Worm (Caenorhabditis elegans): ENCODE data around the gene act-2.

The act-2 gene

DNA sequence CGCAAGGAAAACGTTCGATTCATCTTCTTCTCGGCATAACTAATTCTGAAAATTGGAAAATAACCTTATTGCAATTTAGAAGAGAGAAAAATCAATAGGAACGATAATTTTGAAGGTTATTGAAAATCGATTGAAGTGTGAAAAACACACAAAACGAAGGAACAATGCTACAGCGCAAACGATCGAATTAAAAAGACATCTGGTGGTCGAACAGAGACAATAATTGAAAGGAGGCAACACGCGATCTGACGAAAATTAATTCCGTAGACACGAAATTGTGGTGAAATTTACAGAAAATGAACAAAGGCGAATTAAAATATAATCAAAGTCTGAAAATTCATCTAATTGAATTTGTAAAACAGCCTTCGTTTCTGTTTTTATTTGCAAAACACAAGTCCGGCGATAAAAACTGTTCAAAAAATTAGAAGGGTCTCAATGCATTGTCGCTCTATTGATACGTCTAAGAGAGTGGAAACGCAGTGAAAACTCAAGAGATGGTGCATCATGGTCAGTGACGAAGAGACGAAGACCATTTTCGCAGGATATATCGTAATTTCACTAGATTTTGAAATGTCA is 38.5 kb downstream of the act-2 start, which contains the start of gene pak-2:
Gene pak-2 (minus strand): TSS at position 51 of the 576 bp plus-strand sequence.
- TF ChIP-seq unc-62 (GFP tag; optimal IDR thresholded peaks at IDR 0.05): no peak

DNA sequence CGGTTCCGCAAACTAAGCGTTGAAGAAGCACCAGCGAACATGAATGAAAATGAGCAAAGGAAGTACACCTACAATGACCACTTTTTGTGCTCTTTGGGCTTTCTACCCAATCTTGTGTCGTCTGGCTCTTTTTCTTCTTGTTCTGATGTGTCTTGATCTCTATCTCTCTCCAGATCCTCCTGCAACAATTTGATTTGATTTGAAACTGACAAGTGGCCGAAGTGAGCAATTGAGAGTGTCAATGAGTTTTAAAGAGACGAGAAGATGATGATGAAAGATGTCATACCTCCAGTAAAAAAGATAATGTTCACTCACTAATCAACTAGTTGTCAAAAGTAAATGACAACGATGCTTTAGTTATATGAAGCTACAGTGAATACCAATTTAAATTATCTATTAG is 43.2 kb downstream of the act-2 start, which contains the start of gene pptr-2:
Gene pptr-2 (minus strand): TSS at position 184 of the 400 bp plus-strand sequence.
- TF ChIP-seq unc-62 (GFP tag; optimal IDR thresholded peaks at IDR 0.05): no peak

DNA sequence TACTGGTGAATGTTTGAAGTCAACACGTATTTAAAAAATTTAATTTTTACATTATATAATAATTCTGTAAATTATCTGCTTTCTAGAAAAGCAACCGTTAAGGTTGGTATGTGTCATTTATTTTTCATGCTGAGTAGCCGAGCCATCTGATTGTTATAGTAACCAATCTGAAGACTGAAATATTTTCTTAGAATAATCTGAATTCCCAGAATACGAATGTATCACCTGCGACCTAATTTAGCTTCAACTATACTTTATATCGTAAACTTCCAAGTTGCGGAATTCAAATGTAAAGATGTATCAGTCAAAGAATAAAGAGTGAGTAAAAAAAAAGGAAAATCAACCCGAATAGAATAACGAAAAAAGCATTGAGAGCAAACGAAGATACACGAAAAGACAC is 44.7 kb downstream of the act-2 start:
- TF ChIP-seq unc-62 (GFP tag; optimal IDR thresholded peaks at IDR 0.05): no peak

DNA sequence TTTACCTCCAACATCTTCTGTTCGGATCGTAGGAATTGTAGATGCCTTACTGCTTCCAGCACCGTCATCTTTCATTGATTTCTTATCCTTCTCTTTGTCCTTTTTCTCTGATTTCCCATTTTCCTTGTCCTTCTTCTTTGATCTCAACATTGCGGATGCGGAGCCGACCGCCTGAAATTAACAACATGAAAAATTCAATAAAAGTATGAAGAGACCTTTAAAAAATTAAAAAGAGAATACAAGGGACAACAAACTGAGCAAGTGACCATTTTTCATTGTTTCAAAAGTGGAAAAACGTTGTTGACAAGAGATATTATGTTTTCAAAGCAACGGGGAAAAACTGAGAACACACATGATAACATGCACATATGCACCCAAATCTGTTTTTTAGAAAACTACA is 47.3 kb downstream of the act-2 start:
- TF ChIP-seq unc-62 (GFP tag; optimal IDR thresholded peaks at IDR 0.05): no peak

DNA sequence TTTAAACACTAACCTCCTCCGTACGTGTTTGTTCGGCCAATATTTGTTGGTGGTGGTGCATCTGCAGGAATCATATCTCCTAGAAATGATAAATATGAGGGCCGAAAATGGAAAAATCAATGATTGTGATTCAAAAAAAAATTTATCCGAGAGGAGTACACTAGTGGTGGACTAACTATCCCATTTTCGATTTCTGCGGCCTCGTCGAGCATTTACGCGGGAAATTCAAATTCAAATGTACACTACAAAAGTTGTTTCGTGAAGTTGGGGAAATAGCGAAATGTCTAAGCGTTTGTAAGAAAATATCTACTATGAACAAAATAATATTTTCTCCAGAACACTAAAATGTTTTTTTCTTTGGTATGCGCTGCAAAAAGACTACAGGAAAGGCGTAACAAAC is 48.6 kb downstream of the act-2 start:
- no peak for TF ChIP-seq unc-62 (GFP tag; optimal IDR thresholded peaks at IDR 0.05)

DNA sequence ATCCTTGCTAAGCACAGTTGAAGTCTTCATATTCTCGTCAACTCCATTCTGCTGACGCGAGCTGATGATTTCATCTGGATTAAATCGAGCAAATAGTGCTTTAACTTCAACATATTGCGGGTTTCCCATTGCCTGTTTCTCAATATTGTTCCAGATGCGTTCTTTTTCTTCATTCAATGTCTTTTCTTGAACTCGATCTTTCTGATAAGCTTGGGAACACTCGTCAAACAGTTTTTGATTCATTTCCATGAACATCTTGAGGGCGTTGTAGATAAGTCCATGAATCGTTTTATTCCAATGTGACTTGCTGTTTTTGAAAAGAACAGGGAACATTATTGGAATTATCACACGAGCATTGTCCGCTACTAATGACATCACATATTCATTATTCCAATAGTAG is 50.2 kb downstream of the act-2 start:
- no peak for TF ChIP-seq unc-62 (GFP tag; optimal IDR thresholded peaks at IDR 0.05)
